Fruit fly (Drosophila melanogaster) whole organism, pupa: Measurements from ENCODE around the gene CG5214.
A peak's percentile ranks its signal among the peaks of the same experiment; 100 is the strongest.

Experiments
- CG10348 ChIP-seq: fragments of 200-800 bp; sonication (Bioruptor generic); IDR thresholded peaks from 2 replicates; pipeline ENCODE4 v1.3.6; 2022; ENCODE audit warnings: missing biosample characterization, missing genetic modification characterization
- CG12605 ChIP-seq: fragments of 200-800 bp; sonication (Bioruptor generic); IDR thresholded peaks from 2 replicates; pipeline ENCODE4 v1.3.6; 2022; ENCODE audit warnings: missing biosample characterization, missing genetic modification characterization
- CG13204 ChIP-seq: fragments of 200-800 bp; sonication (Bioruptor generic); optimal IDR thresholded peaks from 2 replicates; lab custom pipeline; 2018; ENCODE audit warnings: missing biosample characterization, mild to moderate bottlenecking, missing genetic modification characterization, moderate library complexity
- CG14655 ChIP-seq: fragments of 200-800 bp; sonication (Bioruptor generic); optimal IDR thresholded peaks from 3 replicates; lab custom pipeline; 2017; ENCODE audit warnings: mild to moderate bottlenecking, missing biosample characterization, missing genetic modification reagents, missing genetic modification characterization
- CG15710 ChIP-seq: fragments of 200-800 bp; sonication (Bioruptor generic); optimal IDR thresholded peaks from 2 replicates; lab custom pipeline; 2018; ENCODE audit warnings: missing biosample characterization, mild to moderate bottlenecking, missing genetic modification characterization, moderate library complexity
- CG17806 ChIP-seq: fragments of 200-800 bp; sonication (Bioruptor generic); optimal IDR thresholded peaks from 2 replicates; lab custom pipeline; 2018; ENCODE audit warnings: missing biosample characterization, mild to moderate bottlenecking, missing genetic modification characterization, moderate library complexity
- CG32121 ChIP-seq: fragments of 200-800 bp; sonication (Bioruptor generic); IDR thresholded peaks from 2 replicates; pipeline ENCODE4 v1.3.6; 2022; ENCODE audit warnings: missing biosample characterization, missing genetic modification characterization
- CG34367 ChIP-seq: fragments of 200-800 bp; sonication (Bioruptor generic); optimal IDR thresholded peaks from 2 replicates; lab custom pipeline; 2018; ENCODE audit warnings: missing biosample characterization, mild to moderate bottlenecking, missing genetic modification characterization
- CG4496 ChIP-seq: fragments of 200-800 bp; sonication (Bioruptor generic); IDR thresholded peaks from 3 replicates; pipeline ENCODE4 v1.3.6; 2022; ENCODE audit warnings: missing biosample characterization, missing genetic modification characterization
- CG8159 ChIP-seq: fragments of 200-800 bp; sonication (Bioruptor generic); optimal IDR thresholded peaks from 3 replicates; lab custom pipeline; 2018; ENCODE audit warnings: missing biosample characterization, mild to moderate bottlenecking, missing genetic modification characterization, moderate library complexity
- CG8301 ChIP-seq: fragments of 200-800 bp; sonication (Bioruptor generic); optimal IDR thresholded peaks from 2 replicates; lab custom pipeline; 2018; ENCODE audit warnings: missing biosample characterization, mild to moderate bottlenecking, missing genetic modification characterization
- CG9948 ChIP-seq: fragments of 200-800 bp; sonication (Bioruptor generic); optimal IDR thresholded peaks from 2 replicates; lab custom pipeline; 2018; ENCODE audit warnings: missing biosample characterization, mild to moderate bottlenecking, missing genetic modification characterization, moderate library complexity
- D1 ChIP-seq: fragments of 200-800 bp; sonication (Bioruptor generic); optimal IDR thresholded peaks from 2 replicates; lab custom pipeline; 2018; ENCODE audit warnings: missing biosample characterization, mild to moderate bottlenecking, missing genetic modification characterization, moderate library complexity
- EcR ChIP-seq: fragments of 200-800 bp; sonication (Bioruptor generic); optimal IDR thresholded peaks from 3 replicates; lab custom pipeline; 2019; ENCODE audit warnings: missing biosample characterization, missing genetic modification characterization, mild to moderate bottlenecking, moderate library complexity, missing genetic modification reagents
- Ets98B ChIP-seq: fragments of 200-800 bp; sonication (Bioruptor generic); IDR thresholded peaks from 2 replicates; pipeline ENCODE4 v1.3.6; 2022; ENCODE audit warnings: missing biosample characterization, missing genetic modification characterization
- Pif1A ChIP-seq: fragments of 200-800 bp; sonication (Bioruptor generic); optimal IDR thresholded peaks from 3 replicates; lab custom pipeline; 2016; ENCODE audit warnings: missing biosample characterization, missing genetic modification characterization
- Pif1B ChIP-seq: fragments of 200-800 bp; sonication (Bioruptor generic); optimal IDR thresholded peaks from 3 replicates; lab custom pipeline; 2016; ENCODE audit warnings: missing biosample characterization, missing genetic modification characterization
- Snoo ChIP-seq: fragments of 200-800 bp; sonication (Bioruptor generic); optimal IDR thresholded peaks from 3 replicates; lab custom pipeline; 2017; ENCODE audit warnings: missing biosample characterization, mild to moderate bottlenecking, missing genetic modification characterization, inconsistent platforms
- fd96Ca ChIP-seq: fragments of 200-800 bp; sonication (Bioruptor generic); IDR thresholded peaks from 3 replicates; pipeline ENCODE4 v1.3.6; 2022; ENCODE audit warnings: missing biosample characterization, missing genetic modification characterization
- gl ChIP-seq: fragments of 200-800 bp; sonication (Bioruptor generic); optimal IDR thresholded peaks from 2 replicates; lab custom pipeline; 2018; ENCODE audit warnings: missing biosample characterization, mild to moderate bottlenecking, missing genetic modification characterization
- rn ChIP-seq: fragments of 200-800 bp; sonication (Bioruptor generic); IDR thresholded peaks from 2 replicates; pipeline ENCODE4 v1.3.6; 2022; ENCODE audit warnings: missing biosample characterization, missing genetic modification characterization

The CG5214 gene

dm6 chr3R:11211291-11212061 is 32.6 kb upstream of the CG5214 start:
- peak; percentile 73 for TF ChIP-seq CG32121 (GFP tag; lab: Robert Waterston, UW)
- peak; percentile 66 for TF ChIP-seq Pif1A (GFP tag; lab: Kevin White, UChicago)
- no peak for TF ChIP-seq CG13204 (GFP tag; lab: Kevin White, UChicago)
- peak; percentile 62 for TF ChIP-seq Ets98B
- TF ChIP-seq CG17806 (tag; lab: Kevin White, UChicago) = peak; percentile 61
- peak; percentile 41 for TF ChIP-seq Pif1B (GFP tag; lab: Kevin White, UChicago)
- peak; percentile 56 for TF ChIP-seq Snoo (tag; lab: Kevin White, UChicago)
- no peak; the same call in 2 of the 3 replicates for TF ChIP-seq fd96Ca
- TF ChIP-seq CG8159 = peak; percentile 58
- peak; percentile 29 for TF ChIP-seq CG34367 (tag; lab: Kevin White, UChicago)
- peak; percentile 59 for TF ChIP-seq CG8301 (tag; lab: Kevin White, UChicago)
- TF ChIP-seq rn (GFP tag; lab: Robert Waterston, UW) = peak; percentile 27; the same call in 1 of the 2 replicates
- TF ChIP-seq CG10348 (GFP tag; lab: Robert Waterston, UW) = no peak
- peak; percentile 65; the same call in 2 of the 3 replicates for TF ChIP-seq CG4496 (GFP tag; lab: Robert Waterston, UW)
- TF ChIP-seq CG15710 (tag; lab: Kevin White, UChicago) = peak; percentile 58
- TF ChIP-seq CG9948 (tag; lab: Kevin White, UChicago) = peak; percentile 44
- TF ChIP-seq CG14655 (GFP tag; lab: Kevin White, UChicago) = no peak
- TF ChIP-seq EcR (GFP tag; lab: Kevin White, UChicago) = peak; percentile 95
- TF ChIP-seq CG12605 (GFP tag; lab: Robert Waterston, UW) = peak; percentile 78

dm6 chr3R:11214449-11214950 is 29.6 kb upstream of the CG5214 start, which contains the start of gene ZnT86D:
Gene ZnT86D (minus strand): TSS chr3R:11214539.
- TF ChIP-seq Pif1B (GFP tag; lab: Kevin White, UChicago) = peak; percentile 39
- peak; percentile 62 for TF ChIP-seq CG15710 (tag; lab: Kevin White, UChicago)
- peak; percentile 10; the same call in 1 of the 2 replicates for TF ChIP-seq CG32121 (GFP tag; lab: Robert Waterston, UW)
- peak; percentile 35; the same call in 1 of the 2 replicates for TF ChIP-seq Ets98B
- TF ChIP-seq CG12605 (GFP tag; lab: Robert Waterston, UW) = peak; percentile 55
- peak; percentile 35 for TF ChIP-seq Snoo (tag; lab: Kevin White, UChicago)
- no peak for TF ChIP-seq fd96Ca
- TF ChIP-seq CG14655 (GFP tag; lab: Kevin White, UChicago) = no peak
- no peak for TF ChIP-seq gl (tag; lab: Kevin White, UChicago)
- peak; percentile 45 for TF ChIP-seq CG34367 (tag; lab: Kevin White, UChicago)
- peak; percentile 58 for TF ChIP-seq CG9948 (tag; lab: Kevin White, UChicago)
- TF ChIP-seq CG13204 (GFP tag; lab: Kevin White, UChicago) = no peak
- TF ChIP-seq CG8159 = peak; percentile 66
- TF ChIP-seq rn (GFP tag; lab: Robert Waterston, UW) = 0 out of 2 replicates have a peak, but pooled peaks have one; percentile 12
- TF ChIP-seq CG8301 (tag; lab: Kevin White, UChicago) = peak; percentile 47
- TF ChIP-seq CG4496 (GFP tag; lab: Robert Waterston, UW) = peak; percentile 51; the same call in 1 of the 3 replicates
- no peak for TF ChIP-seq CG10348 (GFP tag; lab: Robert Waterston, UW)
- TF ChIP-seq EcR (GFP tag; lab: Kevin White, UChicago) = peak; percentile 33
- TF ChIP-seq CG17806 (tag; lab: Kevin White, UChicago) = peak; percentile 45
- no peak for TF ChIP-seq Pif1A (GFP tag; lab: Kevin White, UChicago)
- TF ChIP-seq D1 (tag; lab: Kevin White, UChicago) = no peak

dm6 chr3R:11216156-11216630 is 27.9 kb upstream of the CG5214 start, which contains the start of the genes RpS25 and CG4820:
Gene RpS25 (minus strand): TSS chr3R:11216287.
Gene CG4820 (plus strand): TSS chr3R:11216535.
- peak; percentile 87 for TF ChIP-seq CG34367 (tag; lab: Kevin White, UChicago)
- TF ChIP-seq CG8301 (tag; lab: Kevin White, UChicago) = peak; percentile 48
- peak; percentile 11 for TF ChIP-seq CG9948 (tag; lab: Kevin White, UChicago)
- TF ChIP-seq Pif1B (GFP tag; lab: Kevin White, UChicago) = peak; percentile 45
- TF ChIP-seq CG17806 (tag; lab: Kevin White, UChicago) = peak; percentile 38
- TF ChIP-seq Ets98B = peak; percentile 51
- no peak for TF ChIP-seq CG14655 (GFP tag; lab: Kevin White, UChicago)
- TF ChIP-seq CG8159 = peak; percentile 63
- peak; percentile 51; the same call in 1 of the 3 replicates for TF ChIP-seq CG4496 (GFP tag; lab: Robert Waterston, UW)
- peak; percentile 92 for TF ChIP-seq Snoo (tag; lab: Kevin White, UChicago)
- TF ChIP-seq CG12605 (GFP tag; lab: Robert Waterston, UW) = no peak
- TF ChIP-seq CG15710 (tag; lab: Kevin White, UChicago) = peak; percentile 73
- TF ChIP-seq EcR (GFP tag; lab: Kevin White, UChicago) = no peak
- TF ChIP-seq gl (tag; lab: Kevin White, UChicago) = peak; percentile 66

- no peak for TF ChIP-seq EcR (GFP tag; lab: Kevin White, UChicago)
- TF ChIP-seq CG4496 (GFP tag; lab: Robert Waterston, UW) = 0 out of 3 replicates have a peak, but pooled peaks have one; percentile 21
These were observed 24.2 kb upstream of the CG5214 start, which contains the start of gene CG6689 for dm6 chr3R:11219883-11220282. Gene CG6689 (minus strand): TSS chr3R:11220064.
